Fruit fly (Drosophila melanogaster) whole organism, embryonic: ENCODE results near the gene ArfGAP1.

Experiments used
- Abd-B ChIP-seq: fragments of 200-800 bp; sonication (Bioruptor generic); optimal IDR thresholded peaks from 2 replicates; lab custom pipeline; 2018; ENCODE audit warnings: missing biosample characterization, mild to moderate bottlenecking, missing genetic modification characterization, moderate library complexity
- Adf1 ChIP-seq: fragments of 200-800 bp; sonication (Bioruptor generic); IDR thresholded peaks from 2 replicates; pipeline ENCODE4 v1.3.6; 2022; ENCODE audit warnings: missing biosample characterization, missing genetic modification characterization
- CG10209 ChIP-seq: fragments of 200-800 bp; sonication (Bioruptor generic); optimal IDR thresholded peaks from 3 replicates; lab custom pipeline; 2017; ENCODE audit warnings: missing biosample characterization, mild to moderate bottlenecking, missing genetic modification characterization, missing genetic modification reagents
- CG10267 ChIP-seq: fragments of 200-800 bp; sonication (Bioruptor generic); optimal IDR thresholded peaks from 2 replicates; lab custom pipeline; 2018; ENCODE audit warnings: missing biosample characterization, mild to moderate bottlenecking, missing genetic modification characterization, moderate library complexity
- CG11560 ChIP-seq: fragments of 200-800 bp; sonication (Bioruptor generic); IDR thresholded peaks from 3 replicates; pipeline ENCODE4 v1.3.6; 2022; ENCODE audit warnings: missing biosample characterization, missing genetic modification characterization
- CG12071 ChIP-seq: fragments of 200-800 bp; sonication (Bioruptor generic); optimal IDR thresholded peaks from 3 replicates; lab custom pipeline; 2018; ENCODE audit warnings: missing biosample characterization, mild to moderate bottlenecking, missing genetic modification characterization
- CG12744 ChIP-seq: fragments of 200-800 bp; sonication (Bioruptor generic); optimal IDR thresholded peaks from 2 replicates; lab custom pipeline; 2016; ENCODE audit warnings: missing biosample characterization, missing genetic modification characterization
- CG12769 ChIP-seq: fragments of 200-800 bp; sonication (Bioruptor generic); optimal IDR thresholded peaks from 2 replicates; lab custom pipeline; 2019; ENCODE audit warnings: missing biosample characterization, mild to moderate bottlenecking, missing genetic modification characterization, moderate library complexity
- CG13296 ChIP-seq: fragments of 200-800 bp; sonication (Bioruptor generic); optimal IDR thresholded peaks from 3 replicates; lab custom pipeline; 2018; ENCODE audit warnings: missing biosample characterization, mild to moderate bottlenecking, missing genetic modification characterization
- CG15479 ChIP-seq: fragments of 200-800 bp; sonication (Bioruptor generic); optimal IDR thresholded peaks from 3 replicates; lab custom pipeline; 2019; ENCODE audit warnings: missing biosample characterization, mild to moderate bottlenecking, missing genetic modification characterization, moderate library complexity
- CG15514 ChIP-seq: fragments of 200-800 bp; sonication (Bioruptor generic); optimal IDR thresholded peaks from 3 replicates; lab custom pipeline; 2017; ENCODE audit warnings: missing biosample characterization, missing genetic modification characterization, mild to moderate bottlenecking, moderate library complexity, missing genetic modification reagents
- CG16813 ChIP-seq: fragments of 200-800 bp; sonication (Bioruptor generic); IDR thresholded peaks from 3 replicates; pipeline ENCODE4 v1.3.6; 2022; ENCODE audit warnings: missing biosample characterization, missing genetic modification characterization; ENCODE audit not compliant: partially characterized antibody
- CG17385 ChIP-seq: fragments of 200-800 bp; sonication (Bioruptor generic); optimal IDR thresholded peaks from 3 replicates; lab custom pipeline; 2018; ENCODE audit warnings: missing biosample characterization, mild to moderate bottlenecking, missing genetic modification characterization
- CG17612 ChIP-seq: fragments of 200-800 bp; sonication (Bioruptor generic); IDR thresholded peaks from 2 replicates; pipeline ENCODE4 v1.3.6; 2022; ENCODE audit warnings: missing biosample characterization, missing genetic modification characterization
- CG32532 ChIP-seq: fragments of 200-800 bp; sonication (Bioruptor generic); IDR thresholded peaks from 2 replicates; pipeline ENCODE4 v1.3.6; 2022; ENCODE audit warnings: missing biosample characterization, missing genetic modification characterization
- CG33557 ChIP-seq: fragments of 200-800 bp; sonication (Bioruptor generic); optimal IDR thresholded peaks from 2 replicates; lab custom pipeline; 2019; ENCODE audit warnings: missing biosample characterization, mild to moderate bottlenecking, missing genetic modification characterization, moderate library complexity
- CG4820 ChIP-seq: fragments of 200-800 bp; sonication (Bioruptor generic); optimal IDR thresholded peaks from 3 replicates; lab custom pipeline; 2016; ENCODE audit warnings: missing biosample characterization, missing genetic modification characterization
- CG7839 ChIP-seq: fragments of 200-800 bp; sonication (Bioruptor generic); optimal IDR thresholded peaks from 3 replicates; lab custom pipeline; 2018; ENCODE audit warnings: missing biosample characterization, mild to moderate bottlenecking, missing genetic modification characterization, moderate library complexity
- CG9215 ChIP-seq: fragments of 200-800 bp; sonication (Bioruptor generic); IDR thresholded peaks from 2 replicates; pipeline ENCODE4 v1.3.6; 2022; ENCODE audit warnings: missing biosample characterization, missing genetic modification characterization
- CrebB ChIP-seq: fragments of 200-800 bp; sonication (Bioruptor generic); optimal IDR thresholded peaks from 3 replicates; lab custom pipeline; 2018; ENCODE audit warnings: missing biosample characterization, mild to moderate bottlenecking, missing genetic modification characterization
- Dfd ChIP-seq, 2 experiments: fragments of >200 bp; optimal IDR thresholded peaks; 2 replicates each; lab custom pipeline; 2017; ENCODE audit warnings: missing biosample characterization in 2 of 2, missing genetic modification characterization in 2 of 2
- Dp ChIP-seq: fragments of 200-800 bp; sonication (Bioruptor generic); optimal IDR thresholded peaks from 2 replicates; lab custom pipeline; 2018; ENCODE audit warnings: missing biosample characterization, mild to moderate bottlenecking, missing genetic modification characterization, moderate library complexity
- ERR ChIP-seq: fragments of 200-800 bp; sonication (Bioruptor generic); optimal IDR thresholded peaks from 2 replicates; lab custom pipeline; 2016; ENCODE audit warnings: missing biosample characterization, missing genetic modification characterization
- Elba2 ChIP-seq: fragments of 200-800 bp; sonication (Bioruptor generic); optimal IDR thresholded peaks from 3 replicates; lab custom pipeline; 2016; ENCODE audit warnings: missing biosample characterization, missing genetic modification characterization
- Hr39 ChIP-seq: fragments of >200 bp; optimal IDR thresholded peaks from 2 replicates; lab custom pipeline; 2017
- MBD-R2 ChIP-seq: fragments of 200-800 bp; sonication (Bioruptor generic); IDR thresholded peaks from 2 replicates; pipeline ENCODE4 v1.3.6; 2022; ENCODE audit warnings: missing biosample characterization, missing genetic modification characterization
- Myb ChIP-seq: fragments of 200-800 bp; sonication (Bioruptor generic); optimal IDR thresholded peaks from 2 replicates; lab custom pipeline; 2016; ENCODE audit warnings: missing biosample characterization, missing genetic modification characterization
- NC2α ChIP-seq: fragments of 200-800 bp; sonication (Bioruptor generic); optimal IDR thresholded peaks from 2 replicates; lab custom pipeline; 2016; ENCODE audit warnings: missing biosample characterization, missing genetic modification characterization
- Pdp1 ChIP-seq, 2 experiments: fragments of 200-800 bp; sonication (Bioruptor generic); optimal IDR thresholded peaks; 3 replicates each; lab custom pipeline; 2016; ENCODE audit warnings: missing biosample characterization in 2 of 2, missing genetic modification characterization in 2 of 2, mild to moderate bottlenecking in 1 of 2, moderate library complexity in 1 of 2
- Sox100B ChIP-seq: fragments of 200-800 bp; sonication (Bioruptor generic); optimal IDR thresholded peaks from 3 replicates; lab custom pipeline; 2018; ENCODE audit warnings: missing biosample characterization, mild to moderate bottlenecking, missing genetic modification characterization
- Sox102F ChIP-seq: fragments of 200-800 bp; sonication (Bioruptor generic); optimal IDR thresholded peaks from 2 replicates; lab custom pipeline; 2018; ENCODE audit warnings: missing biosample characterization, mild to moderate bottlenecking, missing genetic modification characterization, moderate library complexity
- cas ChIP-seq: fragments of 200-800 bp; sonication (Bioruptor generic); IDR thresholded peaks from 2 replicates; pipeline ENCODE4 v1.3.6; 2022; ENCODE audit warnings: missing biosample characterization, missing genetic modification characterization
- crol ChIP-seq: fragments of 200-800 bp; sonication (Bioruptor generic); IDR thresholded peaks from 2 replicates; pipeline ENCODE4 v1.3.6; 2022; ENCODE audit warnings: missing biosample characterization, missing genetic modification characterization
- crp ChIP-seq, 2 experiments: fragments of 200-800 bp; sonication (Bioruptor generic); optimal IDR thresholded peaks; 2 replicates in 1 of 2; 3 replicates in 1 of 2; lab custom pipeline; 2017; ENCODE audit warnings: missing biosample characterization in 2 of 2, missing genetic modification characterization in 2 of 2, mild to moderate bottlenecking in 1 of 2, moderate library complexity in 1 of 2
- dysf ChIP-seq: fragments of 200-800 bp; sonication (Bioruptor generic); IDR thresholded peaks from 3 replicates; pipeline ENCODE4 v1.3.6; 2022; ENCODE audit warnings: missing biosample characterization, missing genetic modification characterization
- eve ChIP-seq, 2 experiments: fragments of >200 bp; optimal IDR thresholded peaks; 2 replicates each; lab custom pipeline; 2017; ENCODE audit warnings: missing biosample characterization in 2 of 2, missing genetic modification characterization in 2 of 2
- exex ChIP-seq: fragments of 200-800 bp; sonication (Bioruptor generic); optimal IDR thresholded peaks from 4 replicates; lab custom pipeline; 2018; ENCODE audit warnings: missing biosample characterization, mild to moderate bottlenecking, missing genetic modification characterization, moderate library complexity
- fd3F ChIP-seq: fragments of 200-800 bp; sonication (Bioruptor generic); optimal IDR thresholded peaks from 2 replicates; lab custom pipeline; 2018; ENCODE audit warnings: missing biosample characterization, mild to moderate bottlenecking, missing genetic modification characterization, moderate library complexity
- her ChIP-seq: fragments of 200-800 bp; sonication (Bioruptor generic); optimal IDR thresholded peaks from 2 replicates; lab custom pipeline; 2016; ENCODE audit warnings: missing biosample characterization, missing genetic modification characterization
- klu ChIP-seq: fragments of 200-800 bp; sonication (Bioruptor generic); IDR thresholded peaks from 2 replicates; pipeline ENCODE4 v1.3.6; 2022; ENCODE audit warnings: missing biosample characterization, missing genetic modification characterization
- nerfin-1 ChIP-seq: fragments of 200-800 bp; sonication (Bioruptor generic); optimal IDR thresholded peaks from 3 replicates; lab custom pipeline; 2019; ENCODE audit warnings: missing biosample characterization, mild to moderate bottlenecking, missing genetic modification characterization, moderate library complexity
- pb ChIP-seq: fragments of 200-800 bp; sonication (Bioruptor generic); optimal IDR thresholded peaks from 3 replicates; lab custom pipeline; 2016; ENCODE audit warnings: missing biosample characterization, missing genetic modification characterization
- row ChIP-seq: fragments of 200-800 bp; sonication (Bioruptor generic); IDR thresholded peaks from 3 replicates; pipeline ENCODE4 v1.3.6; 2022; ENCODE audit warnings: missing biosample characterization, missing genetic modification characterization
- stwl ChIP-seq: fragments of 200-800 bp; sonication (Bioruptor generic); optimal IDR thresholded peaks from 3 replicates; lab custom pipeline; 2018; ENCODE audit warnings: missing biosample characterization, mild to moderate bottlenecking, missing genetic modification characterization, moderate library complexity
- trem ChIP-seq: fragments of 200-800 bp; optimal IDR thresholded peaks from 3 replicates; lab custom pipeline; 2019; ENCODE audit warnings: missing biosample characterization, mild to moderate bottlenecking, missing genetic modification characterization, moderate library complexity
- wdn ChIP-seq: fragments of 200-800 bp; sonication (Bioruptor generic); IDR thresholded peaks from 2 replicates; pipeline ENCODE4 v1.3.6; 2022; ENCODE audit warnings: missing biosample characterization, missing genetic modification characterization
- zfh2 ChIP-seq: fragments of 200-800 bp; sonication (Bioruptor generic); optimal IDR thresholded peaks from 2 replicates; lab custom pipeline; 2016; ENCODE audit warnings: missing biosample characterization, missing genetic modification characterization

Gene ArfGAP1

DNA sequence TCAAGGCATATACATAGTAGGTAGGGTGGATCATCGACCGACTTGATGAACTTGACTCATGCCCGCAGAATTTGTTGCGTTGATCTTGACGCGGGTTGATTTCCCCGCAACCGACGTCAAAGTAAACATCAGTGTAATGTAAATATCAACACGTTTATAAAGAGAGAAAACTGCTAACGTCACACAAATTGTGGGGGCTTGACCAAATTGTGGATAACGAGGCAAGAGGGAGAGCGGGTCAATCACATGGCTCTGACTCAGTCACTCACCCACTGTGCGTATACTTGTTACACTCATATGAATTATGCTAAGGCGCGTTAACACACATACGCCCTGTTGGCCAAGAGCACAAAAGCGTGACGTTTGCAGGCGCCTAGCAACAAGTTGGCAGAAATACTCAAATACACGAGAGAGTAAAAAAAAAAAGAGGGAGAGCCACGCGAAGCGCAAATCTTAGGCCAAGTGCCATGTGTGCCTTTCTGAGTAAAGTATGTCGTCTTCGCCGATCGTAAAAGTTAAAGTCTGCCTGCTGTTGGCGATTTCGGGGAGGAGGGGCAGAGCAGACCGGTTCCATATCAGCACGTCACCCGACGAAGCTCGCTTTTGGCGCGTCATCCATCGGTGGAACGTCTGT, 10.3 kb downstream of the ArfGAP1 start (continued):
- TF ChIP-seq CrebB (tag; lab: Kevin White, UChicago) (peak; percentile 97), stwl (tag; lab: Kevin White, UChicago) (no peak), Hr39 (lab: Kevin White, UChicago) (no peak), CG10267 (tag; lab: Kevin White, UChicago) (no peak), NC2α (GFP tag; lab: Kevin White, UChicago) (peak; percentile 89), dysf (GFP tag; lab: Robert Waterston, UW) (peak; percentile 82), trem (tag; lab: Kevin White, UChicago) (peak; percentile 9), CG12071 (peak; percentile 96), zfh2 (GFP tag; lab: Kevin White, UChicago) (peak; percentile 71), CG15479 (GFP tag; lab: Kevin White, UChicago) (no peak), CG33557 (peak; percentile 16), Adf1 (GFP tag; lab: Robert Waterston, UW) (peak; percentile 86), CG12744 (GFP tag; lab: Kevin White, UChicago) (peak; percentile 93), Myb (GFP tag; lab: Kevin White, UChicago) (peak; percentile 65), Dp (GFP tag; lab: Kevin White, UChicago) (peak; percentile 12), Sox102F (GFP tag; lab: Kevin White, UChicago) (peak; percentile 87), her (GFP tag; lab: Kevin White, UChicago) (peak; percentile 93), Elba2 (GFP tag; lab: Kevin White, UChicago) (no peak), cas (GFP tag; lab: Robert Waterston, UW) (peak; percentile 80), Sox100B (GFP tag; lab: Kevin White, UChicago) (peak; percentile 89), ERR (peak; percentile 89), pb (GFP tag; lab: Kevin White, UChicago) (peak; percentile 96), nerfin-1 (peak; percentile 70), crol (GFP tag; lab: Robert Waterston, UW) (peak; percentile 67; the same call in 1 of the 2 replicates), MBD-R2 (GFP tag; lab: Robert Waterston, UW) (peak; percentile 75; the same call in 1 of the 2 replicates)

DNA sequence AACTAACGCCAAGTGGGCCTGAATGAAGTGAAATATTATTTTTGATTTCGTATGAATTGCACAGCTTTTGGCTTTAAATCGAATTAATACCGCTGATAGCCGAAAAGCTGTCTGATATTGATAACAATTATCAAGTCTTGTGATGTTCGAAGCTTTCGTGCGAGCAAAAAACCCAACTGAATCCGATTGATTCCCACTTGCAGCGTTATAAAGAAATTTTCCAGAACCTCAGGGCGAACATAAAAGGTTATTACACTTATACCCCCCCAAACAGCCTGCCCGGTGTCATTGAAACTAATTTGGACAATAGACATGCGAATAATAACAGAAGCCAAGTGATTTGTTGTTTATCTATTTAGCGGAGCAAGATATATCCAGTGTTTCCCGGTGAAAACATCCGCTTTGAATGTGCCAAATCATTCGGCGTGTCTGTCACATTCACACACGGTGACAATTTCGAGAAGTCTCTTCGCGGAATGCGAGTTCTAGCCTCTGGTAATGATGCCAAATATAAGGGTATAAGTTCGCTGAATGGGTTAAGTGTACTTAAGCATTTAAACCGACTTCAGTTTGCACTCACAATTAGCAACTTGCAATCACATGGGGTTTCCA, 11.4 kb downstream of the ArfGAP1 start:
- peak; percentile 50 for TF ChIP-seq exex (tag; lab: Kevin White, UChicago)
- TF ChIP-seq CG13296 (GFP tag; lab: Kevin White, UChicago) = no peak
- no peak for TF ChIP-seq CG10209 (GFP tag; lab: Kevin White, UChicago)
- peak; percentile 5 for TF ChIP-seq CG12769 (tag; lab: Kevin White, UChicago)
- no peak for TF ChIP-seq CG17385 (GFP tag; lab: Kevin White, UChicago)
- TF ChIP-seq Dfd (GFP tag; optimal IDR thresholded peaks at IDR 0.05; lab: Kevin White, UChicago) = no peak
- no peak for TF ChIP-seq Abd-B (GFP tag; lab: Kevin White, UChicago)
- TF ChIP-seq Pdp1 (GFP tag; optimal IDR thresholded peaks at IDR 0.05; lab: Kevin White, UChicago) = peak in 1 of 2 experiments; percentile 6
- no peak for TF ChIP-seq CG9215 (GFP tag; lab: Robert Waterston, UW)

DNA sequence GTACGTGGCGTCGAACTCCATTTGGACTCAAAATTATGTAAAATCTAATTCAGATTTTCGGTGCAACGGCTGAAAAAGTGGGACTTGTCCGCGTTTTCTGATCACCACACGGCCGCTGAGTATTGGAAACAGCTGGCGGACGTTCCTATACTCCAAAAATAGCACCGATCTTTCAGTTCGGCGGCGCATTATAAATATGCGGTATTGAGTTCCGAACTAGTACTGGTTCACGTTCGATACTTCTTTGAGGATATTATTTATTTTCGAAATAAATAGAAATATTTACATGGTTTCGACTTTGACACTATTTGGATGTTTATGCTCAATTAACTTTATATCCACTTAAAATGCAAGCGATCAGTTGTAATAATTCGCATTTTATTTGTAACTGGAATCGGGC, 15.6 kb downstream of the ArfGAP1 start, which contains the start of gene Smyd4-2:
Gene Smyd4-2 (minus strand): TSS at position 136 of the 400 bp plus-strand sequence.
- TF ChIP-seq CG15514 (GFP tag; lab: Kevin White, UChicago) (peak; percentile 96), klu (GFP tag; lab: Robert Waterston, UW) (no peak), CG7839 (no peak), eve (GFP tag; optimal IDR thresholded peaks at IDR 0.05; lab: Kevin White, UChicago) (no peak), CG16813 (no peak), CG17612 (GFP tag; lab: Robert Waterston, UW) (no peak), wdn (GFP tag; lab: Robert Waterston, UW) (no peak), CG4820 (no peak), CG32532 (GFP tag; lab: Robert Waterston, UW) (no peak), fd3F (GFP tag; lab: Kevin White, UChicago) (no peak), row (GFP tag; lab: Robert Waterston, UW) (no peak), crp (GFP tag; optimal IDR thresholded peaks at IDR 0.05; lab: Kevin White, UChicago) (peak in 1 of 2 experiments; percentile 33), CG11560 (no peak)
